Worm (Caenorhabditis elegans): ENCODE measurements around the gene C10E2.2.

DNA sequence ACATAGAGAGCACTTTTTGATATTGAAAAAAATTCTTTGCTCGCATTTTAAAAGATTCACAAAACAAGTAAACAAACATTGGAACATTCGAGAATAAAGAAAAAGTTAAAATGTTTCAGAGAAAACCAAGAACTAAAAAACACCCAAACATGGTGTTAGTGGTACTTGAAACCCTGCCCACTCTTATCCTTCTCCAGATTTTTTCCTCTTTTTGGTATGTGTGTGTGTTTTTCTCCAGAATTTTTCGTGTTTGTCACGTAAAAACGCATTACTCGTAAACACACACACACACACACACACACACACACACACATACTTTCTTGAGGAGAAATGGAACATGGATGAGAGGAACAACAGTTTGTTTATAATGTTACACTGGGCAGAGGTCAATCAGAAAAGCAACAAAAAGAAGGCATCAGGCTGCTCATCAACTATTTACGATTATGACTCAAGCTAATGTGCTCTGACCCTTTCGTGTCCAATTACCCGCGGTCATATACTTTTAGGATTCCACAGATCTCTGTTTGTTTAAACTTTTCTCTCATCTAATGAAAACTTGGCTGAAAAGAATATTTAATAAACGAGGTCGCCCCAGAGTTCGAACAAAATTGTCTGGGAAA, 27.2 kb downstream of the C10E2.2 start:
- TF ChIP-seq ama-1 (optimal IDR thresholded peaks at IDR 0.05) (no peak), ama-1 (GFP tag; optimal IDR thresholded peaks at IDR 0.05) (no peak), nhr-90 (tag; optimal IDR thresholded peaks at IDR 0.05) (no peak), pha-4 (tag; optimal IDR thresholded peaks at IDR 0.05) (no peak), nhr-80 (tag; optimal IDR thresholded peaks at IDR 0.05) (no peak), F57A8.1 (GFP tag; optimal IDR thresholded peaks at IDR 0.05) (no peak), lsy-27 (tag; optimal IDR thresholded peaks at IDR 0.05; ENCODE audit: borderline replicate concordance, insufficient read depth) (no peak), snpc-4 (GFP tag; optimal IDR thresholded peaks at IDR 0.05) (no peak), snpc-4 (tag; optimal IDR thresholded peaks at IDR 0.05) (no peak), efl-1 (GFP tag; optimal IDR thresholded peaks at IDR 0.05) (no peak), zim-3 (tag; optimal IDR thresholded peaks at IDR 0.05) (no peak), ztf-25 (GFP tag; IDR thresholded peaks at IDR 0.05) (no peak), F49E8.2 (tag; optimal IDR thresholded peaks at IDR 0.05; ENCODE audit: insufficient read depth) (no peak), hrde-1 (tag; optimal IDR thresholded peaks at IDR 0.05; ENCODE audit: borderline replicate concordance) (no peak)

All from whole organism, young adult.